Worm (Caenorhabditis elegans) whole organism, L1 larva: ENCODE measurements around the gene W04H10.5.
"Not testable (repeated sequence)": the region's sequence is repeated elsewhere in the genome, so short reads cannot be mapped to it uniquely, and the experiment has no call there.

Experiments
- C04F5.9 ChIP-seq: sonication (generic microtip); optimal IDR thresholded peaks from 2 replicates; lab custom pipeline; 2016; ENCODE audit warnings: missing genetic modification characterization, missing compliant biosample characterization
- F16B12.6 ChIP-seq: fragments of 150-350 bp; optimal IDR thresholded peaks from 2 replicates; lab custom pipeline; 2014; ENCODE audit warnings: missing biosample characterization, missing genetic modification characterization
- Y116A8C.19 ChIP-seq: sonication (generic microtip); optimal IDR thresholded peaks from 2 replicates; lab custom pipeline; 2016; ENCODE audit warnings: missing compliant biosample characterization, missing genetic modification characterization, borderline replicate concordance
- alr-1 ChIP-seq: fragments of 200-800 bp; sonication (Bioruptor generic); optimal IDR thresholded peaks from 2 replicates; lab custom pipeline; 2018; ENCODE audit warnings: borderline replicate concordance, mild to moderate bottlenecking, missing genetic modification characterization, missing compliant biosample characterization
- ceh-63 ChIP-seq: fragments of 200-800 bp; sonication (Bioruptor generic); optimal IDR thresholded peaks from 2 replicates; lab custom pipeline; 2018; ENCODE audit warnings: mild to moderate bottlenecking, missing genetic modification characterization, missing compliant biosample characterization
- ceh-8 ChIP-seq: fragments of 200-800 bp; sonication (Bioruptor generic); optimal IDR thresholded peaks from 2 replicates; lab custom pipeline; 2018; ENCODE audit warnings: mild to moderate bottlenecking, missing genetic modification characterization, moderate library complexity, missing compliant biosample characterization
- ceh-82 ChIP-seq, 3 experiments: fragments of 150-350 bp in 1 of 3; sonication (generic microtip) in 2 of 3; optimal IDR thresholded peaks; 2 replicates each; lab custom pipeline; 2014 to 2017; ENCODE audit warnings: missing biosample characterization in 3 of 3, missing genetic modification characterization in 3 of 3
- ceh-88 ChIP-seq: fragments of 200-800 bp; sonication (Bioruptor generic); IDR thresholded peaks from 2 replicates; pipeline ENCODE4 v1.3.6; 2022; ENCODE audit warnings: missing genetic modification characterization, missing compliant biosample characterization
- ceh-90 ChIP-seq: sonication (generic microtip); optimal IDR thresholded peaks from 2 replicates; lab custom pipeline; 2016; ENCODE audit warnings: missing genetic modification characterization, missing compliant biosample characterization
- ces-1 ChIP-seq: fragments of 150-350 bp; optimal IDR thresholded peaks from 2 replicates; lab custom pipeline; 2014; ENCODE audit warnings: missing biosample characterization, missing genetic modification reagents, missing genetic modification characterization
- dpl-1 ChIP-seq, 3 experiments: fragments of 150-350 bp in 2 of 3; sonication (generic microtip) in 1 of 3; optimal IDR thresholded peaks; 2 replicates each; lab custom pipeline; 2014 to 2017; ENCODE audit warnings: missing biosample characterization in 3 of 3, missing genetic modification characterization in 3 of 3, missing genetic modification reagents in 3 of 3
- efl-1 ChIP-seq, 4 experiments: fragments of 150-350 bp; optimal IDR thresholded peaks in 3 of 4; peaks in 1 of 4; 1 replicate in 1 of 4; 2 replicates in 3 of 4; lab custom pipeline; 2014; ENCODE audit warnings: missing biosample characterization in 2 of 4, missing genetic modification characterization in 2 of 4, missing genetic modification reagents in 2 of 4
- egl-13 ChIP-seq: sonication (generic microtip); optimal IDR thresholded peaks from 2 replicates; lab custom pipeline; 2016; ENCODE audit warnings: missing genotype, missing genetic modification reagents, missing genetic modification characterization, missing compliant biosample characterization
- egl-27 ChIP-seq, 2 experiments: fragments of 150-350 bp in 1 of 2; sonication (generic microtip); optimal IDR thresholded peaks; 3 replicates each; lab custom pipeline; 2017 to 2018; ENCODE audit warnings: missing biosample characterization in 2 of 2, missing genetic modification characterization in 2 of 2, missing genetic modification reagents in 2 of 2
- elt-2 ChIP-seq: sonication (generic microtip); optimal IDR thresholded peaks from 2 replicates; lab custom pipeline; 2016; ENCODE audit warnings: missing genetic modification characterization, mild to moderate bottlenecking, inconsistent platforms, missing compliant biosample characterization, missing genetic modification reagents
- fkh-10 ChIP-seq: sonication (generic microtip); optimal IDR thresholded peaks from 2 replicates; lab custom pipeline; 2017; ENCODE audit warnings: missing biosample characterization, missing genetic modification reagents, missing genetic modification characterization
- fos-1 ChIP-seq: fragments of 150-350 bp; optimal IDR thresholded peaks from 2 replicates; lab custom pipeline; 2014; ENCODE audit warnings: missing biosample characterization, missing genetic modification characterization
- grh-1 ChIP-seq: fragments of 200-800 bp; sonication (Bioruptor generic); IDR thresholded peaks from 2 replicates; pipeline ENCODE4 v1.3.6; 2022; ENCODE audit warnings: missing genetic modification reagents, missing genetic modification characterization, missing compliant biosample characterization
- irx-1 ChIP-seq: sonication (generic microtip); optimal IDR thresholded peaks from 2 replicates; lab custom pipeline; 2016; ENCODE audit warnings: missing genetic modification characterization, missing compliant biosample characterization
- isw-1 ChIP-seq: fragments of 200-800 bp; sonication (Bioruptor generic); IDR thresholded peaks from 2 replicates; pipeline ENCODE4 v1.3.6; 2022; ENCODE audit warnings: missing genetic modification characterization, missing compliant biosample characterization
- jun-1 ChIP-seq: fragments of 150-350 bp; optimal IDR thresholded peaks from 2 replicates; lab custom pipeline; 2014; ENCODE audit warnings: missing biosample characterization, missing genetic modification reagents, missing genetic modification characterization
- lin-14 ChIP-seq: fragments of 200-800 bp; sonication (Bioruptor generic); optimal IDR thresholded peaks from 2 replicates; lab custom pipeline; 2018; ENCODE audit warnings: mild to moderate bottlenecking, missing genetic modification characterization, moderate library complexity, missing compliant biosample characterization
- lin-15B ChIP-seq: fragments of 150-350 bp; sonication (generic microtip); optimal IDR thresholded peaks from 3 replicates; lab custom pipeline; 2014; ENCODE audit warnings: missing biosample characterization, missing genetic modification characterization
- lin-35 ChIP-seq, 2 experiments: fragments of 150-350 bp; optimal IDR thresholded peaks; 2 replicates each; lab custom pipeline; 2014; ENCODE audit warnings: missing biosample characterization in 2 of 2, missing genetic modification characterization in 2 of 2, missing genetic modification reagents in 2 of 2
- lin-39 ChIP-seq: fragments of 150-350 bp; optimal IDR thresholded peaks from 2 replicates; lab custom pipeline; 2014; ENCODE audit warnings: missing biosample characterization, missing genetic modification reagents, missing genetic modification characterization
- lir-3 ChIP-seq: sonication (generic microtip); optimal IDR thresholded peaks from 2 replicates; lab custom pipeline; 2016; ENCODE audit warnings: mild to moderate bottlenecking, missing genetic modification characterization, moderate library complexity, missing compliant biosample characterization; ENCODE audit not compliant: poor library complexity
- mdl-1 ChIP-seq, 2 experiments: fragments of 150-350 bp; optimal IDR thresholded peaks; 2 replicates each; lab custom pipeline; 2014 to 2017; ENCODE audit warnings: missing biosample characterization in 2 of 2, missing genetic modification characterization in 2 of 2, inconsistent platforms in 1 of 2
- mep-1 ChIP-seq: fragments of 150-350 bp; optimal IDR thresholded peaks from 2 replicates; lab custom pipeline; 2014; ENCODE audit warnings: missing biosample characterization, missing genetic modification characterization
- nhr-11 ChIP-seq: fragments of 150-350 bp; optimal IDR thresholded peaks from 2 replicates; lab custom pipeline; 2014; ENCODE audit warnings: missing biosample characterization, missing genetic modification characterization
- nhr-12 ChIP-seq: sonication (generic microtip); optimal IDR thresholded peaks from 2 replicates; lab custom pipeline; 2017; ENCODE audit warnings: missing biosample characterization, missing genetic modification characterization
- nhr-19 ChIP-seq: fragments of 200-800 bp; sonication (Bioruptor generic); conservative IDR thresholded peaks from 2 replicates; pipeline ENCODE4 v1.3.6; 2022; ENCODE audit warnings: missing genetic modification characterization, missing compliant biosample characterization
- nhr-20 ChIP-seq: sonication (generic microtip); optimal IDR thresholded peaks from 2 replicates; lab custom pipeline; 2016; ENCODE audit warnings: mild to moderate bottlenecking, missing genetic modification characterization, missing compliant biosample characterization
- nhr-90 ChIP-seq: sonication (generic microtip); optimal IDR thresholded peaks from 2 replicates; lab custom pipeline; 2016; ENCODE audit warnings: mild to moderate bottlenecking, missing genetic modification characterization, missing compliant biosample characterization; ENCODE audit not compliant: poor library complexity
- pax-3 ChIP-seq: fragments of 200-800 bp; sonication (Bioruptor generic); optimal IDR thresholded peaks from 2 replicates; lab custom pipeline; 2018; ENCODE audit warnings: mild to moderate bottlenecking, missing genetic modification characterization, moderate library complexity, missing compliant biosample characterization
- rnt-1 ChIP-seq: sonication (generic microtip); optimal IDR thresholded peaks from 2 replicates; lab custom pipeline; 2016; ENCODE audit warnings: mild to moderate bottlenecking, missing genetic modification characterization, moderate library complexity, missing compliant biosample characterization
- snpc-4 ChIP-seq: fragments of 150-350 bp; optimal IDR thresholded peaks from 2 replicates; lab custom pipeline; 2014; ENCODE audit warnings: missing biosample characterization, missing genetic modification characterization
- snu-23 ChIP-seq: sonication (generic microtip); optimal IDR thresholded peaks from 2 replicates; lab custom pipeline; 2016; ENCODE audit warnings: missing genetic modification characterization, missing compliant biosample characterization
- sox-4 ChIP-seq: sonication (generic microtip); optimal IDR thresholded peaks from 2 replicates; lab custom pipeline; 2016; ENCODE audit warnings: missing genetic modification characterization, missing compliant biosample characterization
- sup-37 ChIP-seq: fragments of 200-800 bp; sonication (Bioruptor generic); optimal IDR thresholded peaks from 2 replicates; lab custom pipeline; 2018; ENCODE audit warnings: mild to moderate bottlenecking, missing genetic modification characterization, missing compliant biosample characterization
- swsn-7 ChIP-seq: sonication (generic microtip); optimal IDR thresholded peaks from 2 replicates; lab custom pipeline; 2016; ENCODE audit warnings: missing genetic modification characterization, missing compliant biosample characterization
- unc-130 ChIP-seq: fragments of 150-350 bp; optimal IDR thresholded peaks from 2 replicates; lab custom pipeline; 2017; ENCODE audit warnings: missing biosample characterization, missing genetic modification characterization, inconsistent platforms
- unc-30 ChIP-seq: sonication (generic microtip); optimal IDR thresholded peaks from 2 replicates; lab custom pipeline; 2017; ENCODE audit warnings: missing biosample characterization, missing genetic modification characterization
- vab-15 ChIP-seq: sonication (generic microtip); optimal IDR thresholded peaks from 2 replicates; lab custom pipeline; 2017; ENCODE audit warnings: missing genotype, mild to moderate bottlenecking, missing genetic modification characterization, missing compliant biosample characterization

The W04H10.5 gene

DNA sequence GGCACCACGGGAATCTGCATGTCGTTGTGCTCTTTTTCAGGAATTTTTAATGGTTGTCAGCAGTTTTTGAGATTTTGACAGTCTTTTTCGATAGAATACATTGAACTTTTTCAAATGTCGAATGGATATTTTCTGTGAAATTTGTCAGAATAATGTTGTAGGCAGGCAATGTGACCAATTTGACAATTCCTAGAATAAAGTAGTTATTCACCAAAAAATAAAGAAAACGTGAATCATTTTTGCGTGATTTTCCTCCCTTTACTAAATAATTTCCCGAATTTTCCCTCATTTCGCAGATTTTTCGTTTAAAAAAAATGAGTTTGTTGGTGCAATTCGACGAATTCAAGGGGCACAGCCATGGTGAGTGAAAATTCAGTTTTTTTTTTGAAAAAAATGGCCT lies 2.6 kb downstream of the W04H10.5 start, which contains the start of gene W04H10.1:
Gene W04H10.1 (plus strand): TSS at position 301 of the 400 bp plus-strand sequence.
- TF ChIP-seq alr-1 (tag; lab: Kevin White, UChicago) (no peak), elt-2 (tag; lab: Kevin White, UChicago) (no peak), lir-3 (no peak), irx-1 (tag; lab: Kevin White, UChicago) (no peak), sox-4 (tag; lab: Kevin White, UChicago) (no peak), ceh-82 (tag; optimal IDR thresholded peaks at IDR 0.05; lab: Kevin White, UChicago) (no peak), snu-23 (GFP tag; lab: Kevin White, UChicago) (no peak), ces-1 (GFP tag; lab: Kevin White, UChicago) (no peak)

DNA sequence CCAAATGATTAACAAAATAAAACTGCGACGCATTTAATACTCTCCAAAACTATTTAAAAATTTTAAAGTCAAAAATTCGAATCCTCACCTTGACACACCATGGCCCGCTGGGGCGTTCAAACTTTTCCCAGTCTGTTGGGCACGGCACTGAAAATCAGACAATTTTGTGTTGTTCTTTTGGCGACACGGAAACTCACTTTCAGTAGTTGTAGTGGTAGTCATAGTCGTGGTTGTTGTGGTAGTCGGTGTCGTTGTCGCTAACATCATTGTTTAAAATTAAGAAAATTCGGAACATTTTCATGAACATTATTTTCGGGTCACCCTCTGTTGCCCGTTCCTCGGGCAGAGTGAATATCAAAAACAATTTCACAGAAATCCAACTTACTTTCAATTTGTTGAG lies 6.2 kb downstream of the W04H10.5 start, which contains the start of gene clec-118:
Gene clec-118 (minus strand): TSS at position 101 of the 400 bp plus-strand sequence.
- not testable (repeated sequence) for TF ChIP-seq elt-2 (tag; lab: Kevin White, UChicago); ceh-63 (GFP tag; lab: Kevin White, UChicago); ceh-88 (GFP tag; lab: Robert Waterston, UW)
- TF ChIP-seq, all 84 proteins: peak for 0; not testable (repeated sequence) for 84

- TF ChIP-seq Y116A8C.19 (tag; lab: Kevin White, UChicago), result no peak
- TF ChIP-seq fkh-10, result no peak
- TF ChIP-seq egl-27 (tag; optimal IDR thresholded peaks at IDR 0.05; lab: Kevin White, UChicago), result no peak
- TF ChIP-seq unc-130 (tag; lab: Kevin White, UChicago), result no peak
- no peak for TF ChIP-seq dpl-1 (GFP tag; optimal IDR thresholded peaks at IDR 0.05; lab: Kevin White, UChicago)
- no peak for TF ChIP-seq efl-1 (optimal IDR thresholded peaks at IDR 0.05; lab: Kevin White, UChicago)
- no peak for TF ChIP-seq efl-1 (GFP tag; optimal IDR thresholded peaks at IDR 0.05 in 1 of 2; lab: Kevin White, UChicago)
- no peak for TF ChIP-seq mep-1 (tag; lab: Kevin White, UChicago)
- no peak for TF ChIP-seq snpc-4
- TF ChIP-seq nhr-12 (tag; lab: Kevin White, UChicago), result no peak
- TF ChIP-seq rnt-1 (tag; lab: Kevin White, UChicago), result no peak
- TF ChIP-seq fos-1, result no peak
- TF ChIP-seq lin-14 (GFP tag; lab: Kevin White, UChicago), result no peak
- TF ChIP-seq grh-1, result no peak
- TF ChIP-seq nhr-19 (GFP tag; lab: Robert Waterston, UW), result no peak
- TF ChIP-seq, all 84 proteins: peak for 0
Measured at ce11 chrII:614701-615100, 8.6 kb downstream of the W04H10.5 start.

ce11 chrII:621141-621540 lies 15.0 kb downstream of the W04H10.5 start:
- TF ChIP-seq pax-3 (tag; lab: Kevin White, UChicago), result no peak
- TF ChIP-seq alr-1 (tag; lab: Kevin White, UChicago), result no peak
- no peak for TF ChIP-seq egl-13 (tag; lab: Kevin White, UChicago)
- no peak for TF ChIP-seq isw-1 (GFP tag; lab: Robert Waterston, UW)
- peak in 1 of 2 experiments; percentile 18 for TF ChIP-seq lin-35 (GFP tag; optimal IDR thresholded peaks at IDR 0.05; lab: Kevin White, UChicago)
- no peak for TF ChIP-seq grh-1
- no peak for TF ChIP-seq ceh-63 (GFP tag; lab: Kevin White, UChicago)
- peak; percentile 15 for TF ChIP-seq elt-2 (tag; lab: Kevin White, UChicago)
- TF ChIP-seq, all 84 proteins: peak for 2

- TF ChIP-seq ceh-8, result no peak
- no peak for TF ChIP-seq unc-30 (tag; lab: Kevin White, UChicago)
- TF ChIP-seq sup-37, result no peak
- TF ChIP-seq grh-1, result no peak
- TF ChIP-seq nhr-20 (tag; lab: Kevin White, UChicago), result no peak
- TF ChIP-seq nhr-12 (tag; lab: Kevin White, UChicago), result no peak
- TF ChIP-seq swsn-7, result peak; percentile 9
- TF ChIP-seq lin-39, result no peak
- TF ChIP-seq nhr-11, result no peak
- TF ChIP-seq C04F5.9 (tag; lab: Kevin White, UChicago), result no peak
- TF ChIP-seq mdl-1 (tag; optimal IDR thresholded peaks at IDR 0.05; lab: Kevin White, UChicago), result no peak
- no peak for TF ChIP-seq lin-15B
- no peak for TF ChIP-seq snu-23 (GFP tag; lab: Kevin White, UChicago)
- no peak for TF ChIP-seq nhr-90 (tag; lab: Kevin White, UChicago)
- no peak for TF ChIP-seq jun-1
- no peak for TF ChIP-seq vab-15 (tag; lab: Kevin White, UChicago)
- peak; percentile 6 for TF ChIP-seq F16B12.6 (tag; lab: Kevin White, UChicago)
- TF ChIP-seq ceh-90 (tag; lab: Kevin White, UChicago), result no peak
- no peak for TF ChIP-seq ceh-88 (GFP tag; lab: Robert Waterston, UW)
Measured at ce11 chrII:622478-622877, 16.3 kb downstream of the W04H10.5 start.
